Comparison of ENCODE assay signal across 5 worm cellular contexts in genomic region chrIII:5719832-5720194, ce11.
TF ChIP-seq lines count a peak whose summit lies in the region.

No protein-coding gene starts in this region.

TF ChIP-seq in whole organism, L1 larva, 84 proteins besides CTCF, POLR2A, EP300 and RAD21 (continues in another document):
- no peak for TF ChIP-seq jun-1 (tag; optimal IDR thresholded peaks at IDR 0.05; lab: Kevin White, UChicago)
- TF ChIP-seq nhr-237 (tag; optimal IDR thresholded peaks at IDR 0.05; lab: Kevin White, UChicago) = no peak
- TF ChIP-seq pqm-1 (tag; optimal IDR thresholded peaks at IDR 0.05; lab: Kevin White, UChicago) = no peak
- no peak for TF ChIP-seq dsc-1 (tag; optimal IDR thresholded peaks at IDR 0.05; lab: Kevin White, UChicago)
- no peak for TF ChIP-seq nhr-20 (tag; optimal IDR thresholded peaks at IDR 0.05; lab: Kevin White, UChicago)
- TF ChIP-seq nhr-77 (tag; optimal IDR thresholded peaks at IDR 0.05; lab: Kevin White, UChicago) = no peak
- no peak for TF ChIP-seq hlh-4 (tag; optimal IDR thresholded peaks at IDR 0.05; lab: Kevin White, UChicago)
- TF ChIP-seq elt-2 (tag; optimal IDR thresholded peaks at IDR 0.05; lab: Kevin White, UChicago) = no peak
- TF ChIP-seq nhr-12 (tag; optimal IDR thresholded peaks at IDR 0.05; lab: Kevin White, UChicago) = no peak
- TF ChIP-seq nhr-19 (GFP tag; conservative IDR thresholded peaks at IDR 0.05; lab: Robert Waterston, UW) = no peak
- TF ChIP-seq zag-1 (tag; optimal IDR thresholded peaks at IDR 0.05; lab: Kevin White, UChicago) = no peak
- TF ChIP-seq zip-4 (GFP tag; optimal IDR thresholded peaks at IDR 0.05; lab: Kevin White, UChicago) = no peak
- no peak for TF ChIP-seq C04F5.9 (tag; optimal IDR thresholded peaks at IDR 0.05; lab: Kevin White, UChicago)
- TF ChIP-seq pag-3 (tag; optimal IDR thresholded peaks at IDR 0.05; lab: Kevin White, UChicago; ENCODE audit: borderline replicate concordance, insufficient read depth) = no peak
- no peak for TF ChIP-seq swsn-7 (tag; optimal IDR thresholded peaks at IDR 0.05; lab: Kevin White, UChicago)
- no peak for TF ChIP-seq ces-1 (GFP tag; optimal IDR thresholded peaks at IDR 0.05; lab: Kevin White, UChicago)
- peak; percentile 75 to 98 for TF ChIP-seq efl-1 (optimal IDR thresholded peaks at IDR 0.05; lab: Kevin White, UChicago)
- peak; percentile 72 to 96 for TF ChIP-seq efl-1 (GFP tag; optimal IDR thresholded peaks at IDR 0.05 in 1 of 2; lab: Kevin White, UChicago)
- peak; percentile 76 to 81 for TF ChIP-seq lin-35 (GFP tag; optimal IDR thresholded peaks at IDR 0.05; lab: Kevin White, UChicago)

TF ChIP-seq in whole organism, L2 larva, 48 proteins besides CTCF, POLR2A, EP300 and RAD21:
- TF ChIP-seq gmeb-1 (tag; optimal IDR thresholded peaks at IDR 0.05; lab: Kevin White, UChicago) = peak; percentile 35
- TF ChIP-seq crh-2 (tag; optimal IDR thresholded peaks at IDR 0.05; lab: Kevin White, UChicago) = no peak
- peak; percentile 8 to 18 for TF ChIP-seq lsy-2 (tag; optimal IDR thresholded peaks at IDR 0.05; lab: Kevin White, UChicago)

TF ChIP-seq in whole organism, L3 larva, 47 proteins besides CTCF, POLR2A, EP300 and RAD21:
- no peak for TF ChIP-seq ceh-82 (tag; optimal IDR thresholded peaks at IDR 0.05; lab: Kevin White, UChicago)
- TF ChIP-seq lin-15B (tag; optimal IDR thresholded peaks at IDR 0.05; lab: Kevin White, UChicago) = peak; percentile 21

TF ChIP-seq in whole organism, L4 larva, 104 proteins besides CTCF, POLR2A, EP300 and RAD21:
- TF ChIP-seq ztf-11 (tag; optimal IDR thresholded peaks at IDR 0.05; lab: Kevin White, UChicago) (no peak), dpl-1 (GFP tag; optimal IDR thresholded peaks at IDR 0.05; lab: Kevin White, UChicago) (peak; percentile 18), Y48G9A.11 (GFP tag; IDR thresholded peaks at IDR 0.05; lab: Robert Waterston, UW) (peak; percentile 50; the same call in 1 of the 2 replicates), tag-97 (GFP tag; IDR thresholded peaks at IDR 0.05; lab: Robert Waterston, UW) (no peak), ceh-82 (tag; optimal IDR thresholded peaks at IDR 0.05; lab: Kevin White, UChicago) (no peak), php-3 (GFP tag; IDR thresholded peaks at IDR 0.05; lab: Robert Waterston, UW) (no peak), lin-38 (GFP tag; IDR thresholded peaks at IDR 0.05; lab: Robert Waterston, UW) (peak; percentile 58), tra-1 (GFP tag; IDR thresholded peaks at IDR 0.05; lab: Robert Waterston, UW) (no peak), F49E8.2 (tag; optimal IDR thresholded peaks at IDR 0.05; lab: Kevin White, UChicago; ENCODE audit: borderline replicate concordance) (peak; percentile 62), mes-2 (tag; optimal IDR thresholded peaks at IDR 0.05; lab: Kevin White, UChicago; ENCODE audit: poor library complexity, severe bottlenecking) (peak; percentile 35)

TF ChIP-seq in whole organism, young adult, 124 proteins besides CTCF, POLR2A, EP300 and RAD21 (continues in another document):
- no peak for TF ChIP-seq egrh-3 (GFP tag; IDR thresholded peaks at IDR 0.05; lab: Robert Waterston, UW)
- no peak for TF ChIP-seq somi-1 (GFP tag; optimal IDR thresholded peaks at IDR 0.05; lab: Kevin White, UChicago)
- no peak for TF ChIP-seq snpc-4 (GFP tag; optimal IDR thresholded peaks at IDR 0.05; lab: Kevin White, UChicago)
- no peak for TF ChIP-seq snpc-4 (tag; optimal IDR thresholded peaks at IDR 0.05; lab: Kevin White, UChicago)
- TF ChIP-seq F37B4.10 (GFP tag; IDR thresholded peaks at IDR 0.05; lab: Robert Waterston, UW) = no peak
- no peak for TF ChIP-seq zfh-2 (GFP tag; conservative IDR thresholded peaks at IDR 0.05; lab: Robert Waterston, UW)
- TF ChIP-seq cebp-1 (GFP tag; IDR thresholded peaks at IDR 0.05; lab: Robert Waterston, UW) = no peak
- no peak for TF ChIP-seq cebp-1 (tag; optimal IDR thresholded peaks at IDR 0.05; lab: Kevin White, UChicago)
- no peak for TF ChIP-seq lin-26 (GFP tag; IDR thresholded peaks at IDR 0.05; lab: Robert Waterston, UW)
- no peak for TF ChIP-seq mel-28 (tag; optimal IDR thresholded peaks at IDR 0.05; lab: Kevin White, UChicago; ENCODE audit: borderline replicate concordance)
- no peak for TF ChIP-seq ztf-25 (GFP tag; IDR thresholded peaks at IDR 0.05; lab: Robert Waterston, UW)
- no peak for TF ChIP-seq hmg-20 (GFP tag; IDR thresholded peaks at IDR 0.05; lab: Robert Waterston, UW)
- TF ChIP-seq cebp-2 (GFP tag; IDR thresholded peaks at IDR 0.05; lab: Robert Waterston, UW) = no peak
- TF ChIP-seq F39B2.1 (GFP tag; IDR thresholded peaks at IDR 0.05; lab: Robert Waterston, UW) = no peak
- no peak for TF ChIP-seq K11D2.4 (GFP tag; IDR thresholded peaks at IDR 0.05; lab: Robert Waterston, UW)
- TF ChIP-seq mxl-1 (tag; optimal IDR thresholded peaks at IDR 0.05; lab: Kevin White, UChicago) = no peak
- no peak for TF ChIP-seq dpff-1 (tag; optimal IDR thresholded peaks at IDR 0.05; lab: Kevin White, UChicago)
- TF ChIP-seq madf-6 (GFP tag; IDR thresholded peaks at IDR 0.05; lab: Robert Waterston, UW) = peak; percentile 87
- no peak for TF ChIP-seq die-1 (tag; optimal IDR thresholded peaks at IDR 0.05; lab: Kevin White, UChicago)
- TF ChIP-seq Y79H2A.3 (GFP tag; conservative IDR thresholded peaks at IDR 0.05; lab: Robert Waterston, UW) = no peak
- no peak for TF ChIP-seq ceh-40 (GFP tag; IDR thresholded peaks at IDR 0.05; lab: Robert Waterston, UW)
- TF ChIP-seq zim-3 (tag; optimal IDR thresholded peaks at IDR 0.05; lab: Kevin White, UChicago) = no peak
- TF ChIP-seq ama-1 (optimal IDR thresholded peaks at IDR 0.05; lab: Kevin White, UChicago) = no peak
- no peak for TF ChIP-seq ama-1 (GFP tag; optimal IDR thresholded peaks at IDR 0.05; lab: Kevin White, UChicago)
- TF ChIP-seq aptf-2 (GFP tag; conservative IDR thresholded peaks at IDR 0.05; lab: Robert Waterston, UW) = no peak
- peak; percentile 40 for TF ChIP-seq snpc-1.3 (tag; optimal IDR thresholded peaks at IDR 0.05; lab: Kevin White, UChicago; ENCODE audit: insufficient read depth)
- no peak for TF ChIP-seq ztf-3 (GFP tag; optimal IDR thresholded peaks at IDR 0.05; lab: Kevin White, UChicago)
- TF ChIP-seq snpc-1.1 (tag; optimal IDR thresholded peaks at IDR 0.05; lab: Kevin White, UChicago; ENCODE audit: insufficient read depth) = no peak
- no peak for TF ChIP-seq repo-1 (tag; optimal IDR thresholded peaks at IDR 0.05; lab: Kevin White, UChicago)
- TF ChIP-seq hlh-26 (GFP tag; conservative IDR thresholded peaks at IDR 0.05; lab: Robert Waterston, UW) = no peak
- no peak for TF ChIP-seq unc-130 (GFP tag; optimal IDR thresholded peaks at IDR 0.05; lab: Kevin White, UChicago)
- TF ChIP-seq madf-3 (GFP tag; IDR thresholded peaks at IDR 0.05; lab: Robert Waterston, UW) = 0 out of 2 replicates have a peak, but pooled peaks have one; percentile 17
- TF ChIP-seq hlh-12 (tag; optimal IDR thresholded peaks at IDR 0.05; lab: Kevin White, UChicago) = no peak
- no peak for TF ChIP-seq Y67H2A.10 (GFP tag; conservative IDR thresholded peaks at IDR 0.05; lab: Robert Waterston, UW)
- TF ChIP-seq nhr-80 (tag; optimal IDR thresholded peaks at IDR 0.05; lab: Kevin White, UChicago) = no peak
- TF ChIP-seq let-607 (tag; optimal IDR thresholded peaks at IDR 0.05; lab: Kevin White, UChicago) = no peak
- peak; percentile 78 for TF ChIP-seq efl-1 (GFP tag; optimal IDR thresholded peaks at IDR 0.05; lab: Kevin White, UChicago)
- no peak for TF ChIP-seq hmg-1.2 (GFP tag; IDR thresholded peaks at IDR 0.05; lab: Robert Waterston, UW)
- TF ChIP-seq B0035.1 (tag; optimal IDR thresholded peaks at IDR 0.05; lab: Kevin White, UChicago) = no peak
- TF ChIP-seq Y56A3A.18 (GFP tag; IDR thresholded peaks at IDR 0.05; lab: Robert Waterston, UW) = no peak
- TF ChIP-seq atf-7 (tag; optimal IDR thresholded peaks at IDR 0.05; lab: Kevin White, UChicago) = no peak
- TF ChIP-seq nhr-179 (tag; optimal IDR thresholded peaks at IDR 0.05; lab: Kevin White, UChicago) = no peak
- TF ChIP-seq Y95B8A.8 (GFP tag; IDR thresholded peaks at IDR 0.05; lab: Robert Waterston, UW) = no peak
- peak; percentile 64 for TF ChIP-seq tlf-1 (GFP tag; optimal IDR thresholded peaks at IDR 0.05; lab: Kevin White, UChicago)
- TF ChIP-seq ceh-79 (tag; optimal IDR thresholded peaks at IDR 0.05; lab: Kevin White, UChicago) = no peak
- no peak for TF ChIP-seq fkh-3 (tag; optimal IDR thresholded peaks at IDR 0.05; lab: Kevin White, UChicago)
- TF ChIP-seq dpl-1 (GFP tag; optimal IDR thresholded peaks at IDR 0.05; lab: Kevin White, UChicago) = peak; percentile 78
- TF ChIP-seq lin-40 (tag; optimal IDR thresholded peaks at IDR 0.05; lab: Kevin White, UChicago) = no peak
- no peak for TF ChIP-seq F57A8.1 (GFP tag; optimal IDR thresholded peaks at IDR 0.05; lab: Kevin White, UChicago)
- TF ChIP-seq egl-18 (GFP tag; IDR thresholded peaks at IDR 0.05; lab: Robert Waterston, UW) = no peak
- peak; percentile 68 for TF ChIP-seq lsl-1 (GFP tag; optimal IDR thresholded peaks at IDR 0.05; lab: Kevin White, UChicago)
- TF ChIP-seq madf-10 (tag; optimal IDR thresholded peaks at IDR 0.05; lab: Kevin White, UChicago) = no peak
- no peak for TF ChIP-seq ztf-28 (GFP tag; IDR thresholded peaks at IDR 0.05; lab: Robert Waterston, UW)
- no peak for TF ChIP-seq attf-5 (GFP tag; optimal IDR thresholded peaks at IDR 0.05; lab: Kevin White, UChicago)
- TF ChIP-seq K12H6.12 (tag; optimal IDR thresholded peaks at IDR 0.05; lab: Kevin White, UChicago) = no peak
- no peak for TF ChIP-seq nhr-120 (GFP tag; IDR thresholded peaks at IDR 0.05; lab: Robert Waterston, UW)
- TF ChIP-seq ztf-6 (GFP tag; IDR thresholded peaks at IDR 0.05; lab: Robert Waterston, UW) = no peak
- no peak for TF ChIP-seq pha-4 (tag; optimal IDR thresholded peaks at IDR 0.05; lab: Kevin White, UChicago)
- no peak for TF ChIP-seq F55B11.4 (tag; optimal IDR thresholded peaks at IDR 0.05; lab: Kevin White, UChicago; ENCODE audit: borderline replicate concordance, insufficient read depth)
- no peak for TF ChIP-seq unc-62 (GFP tag; optimal IDR thresholded peaks at IDR 0.05; lab: Kevin White, UChicago)
- no peak for TF ChIP-seq Y53G8AR.9 (GFP tag; conservative IDR thresholded peaks at IDR 0.05; lab: Robert Waterston, UW)
- TF ChIP-seq mes-4 (tag; optimal IDR thresholded peaks at IDR 0.05; lab: Kevin White, UChicago) = no peak
- no peak for TF ChIP-seq rec-8 (tag; optimal IDR thresholded peaks at IDR 0.05; lab: Kevin White, UChicago)
- no peak for TF ChIP-seq akir-1 (GFP tag; optimal IDR thresholded peaks at IDR 0.05; lab: Kevin White, UChicago)
- TF ChIP-seq lir-1 (GFP tag; conservative IDR thresholded peaks at IDR 0.05; lab: Robert Waterston, UW) = no peak; the same call in 1 of the 2 replicates
